Worm (Caenorhabditis elegans): ENCODE data around the gene kmo-2.

- TF ChIP-seq B0310.2 (tag; optimal IDR thresholded peaks at IDR 0.05) (no peak), sea-1 (GFP tag; conservative IDR thresholded peaks at IDR 0.05) (no peak), ceh-13 (GFP tag; optimal IDR thresholded peaks at IDR 0.05) (no peak), flt-1 (GFP tag; IDR thresholded peaks at IDR 0.05) (no peak), tbx-11 (GFP tag; IDR thresholded peaks at IDR 0.05) (no peak), ama-1 (optimal IDR thresholded peaks at IDR 0.05) (no peak), tra-4 (tag; optimal IDR thresholded peaks at IDR 0.05) (no peak), hmbx-1 (tag; optimal IDR thresholded peaks at IDR 0.05) (no peak)
Measured at ce11 chrV:12053598-12053997, 14.7 kb downstream of the kmo-2 start, which contains the start of gene F10C2.7.

Data from whole organism, early embryonic.